Fruit fly (Drosophila melanogaster) whole organism, embryonic: ENCODE measurements around the gene CG14142.

ENCODE experiments used
- Bdp1 ChIP-seq: fragments of 200-800 bp; sonication (Bioruptor generic); optimal IDR thresholded peaks from 3 replicates; lab custom pipeline; 2016; ENCODE audit warnings: missing biosample characterization, missing genetic modification characterization
- CG10267 ChIP-seq: fragments of 200-800 bp; sonication (Bioruptor generic); optimal IDR thresholded peaks from 2 replicates; lab custom pipeline; 2018; ENCODE audit warnings: missing biosample characterization, mild to moderate bottlenecking, missing genetic modification characterization, moderate library complexity
- CG10274 ChIP-seq: fragments of 200-800 bp; sonication (Bioruptor generic); optimal IDR thresholded peaks from 3 replicates; lab custom pipeline; 2017; ENCODE audit warnings: missing biosample characterization, mild to moderate bottlenecking, missing genetic modification characterization
- CG10543 ChIP-seq: fragments of 200-800 bp; sonication (Bioruptor generic); optimal IDR thresholded peaks from 3 replicates; lab custom pipeline; 2017; ENCODE audit warnings: missing biosample characterization, mild to moderate bottlenecking, missing genetic modification characterization, moderate library complexity
- CG11247 ChIP-seq: fragments of 200-800 bp; sonication (Bioruptor generic); IDR thresholded peaks from 2 replicates; pipeline ENCODE4 v1.3.6; 2022; ENCODE audit warnings: missing biosample characterization, missing genetic modification characterization
- CG12299 ChIP-seq: fragments of 200-800 bp; sonication (Bioruptor generic); optimal IDR thresholded peaks from 2 replicates; lab custom pipeline; 2018; ENCODE audit warnings: missing biosample characterization, mild to moderate bottlenecking, missing genetic modification characterization
- CG12769 ChIP-seq: fragments of 200-800 bp; sonication (Bioruptor generic); optimal IDR thresholded peaks from 2 replicates; lab custom pipeline; 2019; ENCODE audit warnings: missing biosample characterization, mild to moderate bottlenecking, missing genetic modification characterization, moderate library complexity
- CG1529 ChIP-seq: fragments of 200-800 bp; sonication (Bioruptor generic); optimal IDR thresholded peaks from 3 replicates; lab custom pipeline; 2018; ENCODE audit warnings: missing biosample characterization, missing genetic modification characterization
- CG2199 ChIP-seq: fragments of 200-800 bp; sonication (Bioruptor generic); IDR thresholded peaks from 3 replicates; pipeline ENCODE4 v1.3.6; 2022; ENCODE audit warnings: missing biosample characterization, missing genetic modification characterization
- CG2678 ChIP-seq: fragments of 200-800 bp; sonication (Bioruptor generic); optimal IDR thresholded peaks from 3 replicates; lab custom pipeline; 2019; ENCODE audit warnings: missing biosample characterization, mild to moderate bottlenecking, missing genetic modification characterization, moderate library complexity
- CG30431 ChIP-seq: fragments of 200-800 bp; sonication (Bioruptor generic); optimal IDR thresholded peaks from 2 replicates; lab custom pipeline; 2017; ENCODE audit warnings: missing biosample characterization, missing genetic modification characterization
- CG34376 ChIP-seq: fragments of 200-800 bp; sonication (Bioruptor generic); optimal IDR thresholded peaks from 2 replicates; lab custom pipeline; 2018; ENCODE audit warnings: missing biosample characterization, mild to moderate bottlenecking, missing genetic modification characterization
- CG4360 ChIP-seq: fragments of 200-800 bp; sonication (Bioruptor generic); IDR thresholded peaks from 2 replicates; pipeline ENCODE4 v1.3.6; 2022; ENCODE audit warnings: missing biosample characterization, missing genetic modification characterization
- CG5180 ChIP-seq: fragments of 200-800 bp; sonication (Bioruptor generic); optimal IDR thresholded peaks from 3 replicates; lab custom pipeline; 2017; ENCODE audit warnings: missing biosample characterization, missing genetic modification characterization, mild to moderate bottlenecking, moderate library complexity, missing genetic modification reagents
- CG6175 ChIP-seq: fragments of 200-800 bp; sonication (Bioruptor generic); IDR thresholded peaks from 3 replicates; pipeline ENCODE4 v1.3.6; 2022; ENCODE audit warnings: missing biosample characterization, missing genetic modification characterization
- CG7786 ChIP-seq: fragments of 200-800 bp; sonication (Bioruptor generic); optimal IDR thresholded peaks from 2 replicates; lab custom pipeline; 2016; ENCODE audit warnings: missing biosample characterization, missing genetic modification characterization
- CG7839 ChIP-seq: fragments of 200-800 bp; sonication (Bioruptor generic); optimal IDR thresholded peaks from 3 replicates; lab custom pipeline; 2018; ENCODE audit warnings: missing biosample characterization, mild to moderate bottlenecking, missing genetic modification characterization, moderate library complexity
- CG8281 ChIP-seq: fragments of 200-800 bp; sonication (Bioruptor generic); optimal IDR thresholded peaks from 2 replicates; lab custom pipeline; 2018; ENCODE audit warnings: missing biosample characterization, mild to moderate bottlenecking, missing genetic modification characterization, moderate library complexity
- Dip2 ChIP-seq: fragments of 200-800 bp; sonication (Bioruptor generic); IDR thresholded peaks from 2 replicates; pipeline ENCODE4 v1.3.6; 2022; ENCODE audit warnings: missing biosample characterization, missing genetic modification characterization
- Fer1 ChIP-seq: fragments of 200-800 bp; sonication (Bioruptor generic); optimal IDR thresholded peaks from 2 replicates; lab custom pipeline; 2017; ENCODE audit warnings: missing biosample characterization, mild to moderate bottlenecking, missing genetic modification characterization
- H15 ChIP-seq: fragments of 200-800 bp; sonication (Bioruptor generic); IDR thresholded peaks from 3 replicates; pipeline ENCODE4 v1.3.6; 2022; ENCODE audit warnings: missing biosample characterization, missing genetic modification characterization
- Hr39 ChIP-seq: fragments of >200 bp; optimal IDR thresholded peaks from 2 replicates; lab custom pipeline; 2017
- Hr51 ChIP-seq, 2 experiments: fragments of 200-800 bp; sonication (Bioruptor generic); optimal IDR thresholded peaks; 2 replicates in 1 of 2; 3 replicates in 1 of 2; lab custom pipeline; 2016 to 2018; ENCODE audit warnings: missing biosample characterization in 2 of 2, missing genetic modification characterization in 2 of 2, mild to moderate bottlenecking in 1 of 2, moderate library complexity in 1 of 2
- MBD-R2 ChIP-seq: fragments of 200-800 bp; sonication (Bioruptor generic); IDR thresholded peaks from 2 replicates; pipeline ENCODE4 v1.3.6; 2022; ENCODE audit warnings: missing biosample characterization, missing genetic modification characterization
- PHDP ChIP-seq: fragments of 200-800 bp; sonication (Bioruptor generic); optimal IDR thresholded peaks from 3 replicates; lab custom pipeline; 2018; ENCODE audit warnings: missing biosample characterization, mild to moderate bottlenecking, missing genetic modification characterization, moderate library complexity
- aop ChIP-seq: fragments of 200-800 bp; sonication (Bioruptor generic); IDR thresholded peaks from 2 replicates; pipeline ENCODE4 v1.3.6; 2022; ENCODE audit warnings: missing biosample characterization, missing genetic modification characterization
- br ChIP-seq: fragments of >200 bp; optimal IDR thresholded peaks from 2 replicates; lab custom pipeline; 2017
- cas ChIP-seq: fragments of 200-800 bp; sonication (Bioruptor generic); IDR thresholded peaks from 2 replicates; pipeline ENCODE4 v1.3.6; 2022; ENCODE audit warnings: missing biosample characterization, missing genetic modification characterization
- cg ChIP-seq: fragments of 200-800 bp; sonication (Bioruptor generic); optimal IDR thresholded peaks from 3 replicates; lab custom pipeline; 2019; ENCODE audit warnings: missing biosample characterization, mild to moderate bottlenecking, missing genetic modification characterization, moderate library complexity
- crol ChIP-seq: fragments of 200-800 bp; sonication (Bioruptor generic); IDR thresholded peaks from 2 replicates; pipeline ENCODE4 v1.3.6; 2022; ENCODE audit warnings: missing biosample characterization, missing genetic modification characterization
- fd64A ChIP-seq: fragments of 200-800 bp; sonication (Bioruptor generic); optimal IDR thresholded peaks from 3 replicates; lab custom pipeline; 2018; ENCODE audit warnings: missing biosample characterization, mild to moderate bottlenecking, missing genetic modification characterization
- insv ChIP-seq, 2 experiments: fragments of 200-800 bp; sonication (Bioruptor generic); optimal IDR thresholded peaks; 3 replicates each; lab custom pipeline; 2016 to 2018; ENCODE audit warnings: missing biosample characterization in 2 of 2, missing genetic modification characterization in 2 of 2
- kah ChIP-seq: fragments of 200-800 bp; sonication (Bioruptor generic); optimal IDR thresholded peaks from 2 replicates; lab custom pipeline; 2018; ENCODE audit warnings: missing biosample characterization, mild to moderate bottlenecking, missing genetic modification characterization
- lab ChIP-seq: fragments of 200-800 bp; sonication (Bioruptor generic); optimal IDR thresholded peaks from 3 replicates; lab custom pipeline; 2017; ENCODE audit warnings: missing biosample characterization, missing genetic modification characterization, mild to moderate bottlenecking, moderate library complexity, missing genetic modification reagents
- lov ChIP-seq, 2 experiments: fragments of 200-800 bp in 1 of 2; fragments of >200 bp in 1 of 2; sonication (Bioruptor generic) in 1 of 2; IDR thresholded peaks in 1 of 2; optimal IDR thresholded peaks in 1 of 2; 2 replicates in 1 of 2; 3 replicates in 1 of 2; pipeline versions ENCODE4 v1.3.6 to Lab custom; 2017 to 2022; ENCODE audit warnings: missing biosample characterization in 1 of 2, missing genetic modification characterization in 1 of 2
- nau ChIP-seq: fragments of 200-800 bp; sonication (Bioruptor generic); optimal IDR thresholded peaks from 3 replicates; lab custom pipeline; 2017; ENCODE audit warnings: missing biosample characterization, mild to moderate bottlenecking, missing genetic modification characterization, missing genetic modification reagents
- otp ChIP-seq: fragments of 200-800 bp; sonication (Bioruptor generic); IDR thresholded peaks from 3 replicates; pipeline ENCODE4, ENCODE4 v1.3.6; 2022; ENCODE audit warnings: missing biosample characterization, missing genetic modification characterization
- sd ChIP-seq: fragments of 200-800 bp; sonication (Bioruptor generic); optimal IDR thresholded peaks from 3 replicates; lab custom pipeline; 2018; ENCODE audit warnings: missing biosample characterization, mild to moderate bottlenecking, missing genetic modification characterization, moderate library complexity
- sim ChIP-seq: fragments of 200-800 bp; sonication (Bioruptor generic); IDR thresholded peaks from 2 replicates; pipeline ENCODE4 v1.3.6; 2022; ENCODE audit warnings: missing biosample characterization, missing genetic modification characterization
- slbo ChIP-seq: fragments of 200-800 bp; sonication (Bioruptor generic); IDR thresholded peaks from 2 replicates; pipeline ENCODE4 v1.3.6; 2022; ENCODE audit warnings: missing biosample characterization, missing genetic modification characterization
- sr ChIP-seq: fragments of 200-800 bp; sonication (Bioruptor generic); IDR thresholded peaks from 3 replicates; pipeline ENCODE4 v1.3.6; 2022; ENCODE audit warnings: missing biosample characterization, missing genetic modification characterization
- stc ChIP-seq: fragments of 200-800 bp; sonication (Bioruptor generic); IDR thresholded peaks from 2 replicates; pipeline ENCODE4 v1.3.6; 2022; ENCODE audit warnings: missing biosample characterization, missing genetic modification characterization
- tll ChIP-seq, 2 experiments: fragments of 200-800 bp in 1 of 2; fragments of >200 bp in 1 of 2; sonication (Bioruptor generic) in 1 of 2; optimal IDR thresholded peaks; 2 replicates each; lab custom pipeline; 2017 to 2019; ENCODE audit warnings: missing biosample characterization in 2 of 2, missing genetic modification characterization in 2 of 2, mild to moderate bottlenecking in 1 of 2, moderate library complexity in 1 of 2
- trem ChIP-seq: fragments of 200-800 bp; optimal IDR thresholded peaks from 3 replicates; lab custom pipeline; 2019; ENCODE audit warnings: missing biosample characterization, mild to moderate bottlenecking, missing genetic modification characterization, moderate library complexity
- twi ChIP-seq: fragments of 200-800 bp; optimal IDR thresholded peaks from 2 replicates; lab custom pipeline; 2019; ENCODE audit warnings: missing biosample characterization, mild to moderate bottlenecking, missing genetic modification characterization, moderate library complexity
- unc-4 ChIP-seq: fragments of 200-800 bp; sonication (Bioruptor generic); IDR thresholded peaks from 2 replicates; pipeline ENCODE4 v1.3.6; 2022; ENCODE audit warnings: missing biosample characterization, missing genetic modification characterization; ENCODE audit not compliant: partially characterized antibody
- wek ChIP-seq: fragments of 200-800 bp; sonication (Bioruptor generic); optimal IDR thresholded peaks from 3 replicates; lab custom pipeline; 2018; ENCODE audit warnings: missing biosample characterization, mild to moderate bottlenecking, missing genetic modification characterization, moderate library complexity
- zf30C ChIP-seq: fragments of 200-800 bp; sonication (Bioruptor generic); optimal IDR thresholded peaks from 3 replicates; lab custom pipeline; 2018; ENCODE audit warnings: missing biosample characterization, mild to moderate bottlenecking, missing genetic modification characterization
- zfh1 ChIP-seq: fragments of 200-800 bp; sonication (Bioruptor generic); IDR thresholded peaks from 3 replicates; pipeline ENCODE4 v1.3.6; 2022; ENCODE audit warnings: missing biosample characterization, missing genetic modification characterization

The CG14142 gene

DNA sequence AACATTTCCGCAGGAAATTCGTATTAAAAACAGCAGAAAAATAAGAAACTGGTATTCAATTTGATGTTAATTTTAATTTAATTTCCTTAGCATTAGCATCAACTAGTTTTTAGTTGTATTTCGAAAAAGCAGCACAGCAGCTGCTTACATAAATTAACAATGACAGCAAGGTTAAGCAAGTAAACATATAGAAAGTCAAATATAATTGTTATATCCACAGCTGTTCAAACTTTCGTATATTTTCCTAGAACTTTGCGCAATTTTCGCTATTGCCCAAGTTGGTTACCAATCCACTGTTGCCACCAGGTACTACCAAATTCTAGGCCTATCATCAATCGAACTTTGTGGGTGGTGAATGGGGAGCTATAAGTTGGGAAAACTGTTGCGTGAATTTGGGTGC, 16.7 kb downstream of the CG14142 start (continued):
- no peak for TF ChIP-seq CG8281 (tag; lab: Kevin White, UChicago)
- no peak for TF ChIP-seq CG12299 (tag; lab: Kevin White, UChicago)
- no peak for TF ChIP-seq Dip2 (GFP tag; lab: Robert Waterston, UW)
- TF ChIP-seq CG12769 (tag; lab: Kevin White, UChicago): peak; percentile 26
- peak; percentile 31 for TF ChIP-seq Fer1 (GFP tag; lab: Kevin White, UChicago)
- TF ChIP-seq CG7786: no peak
- no peak for TF ChIP-seq CG10267 (tag; lab: Kevin White, UChicago)
- TF ChIP-seq sd (tag; lab: Kevin White, UChicago): no peak
- TF ChIP-seq stc (GFP tag; lab: Robert Waterston, UW): no peak
- no peak for TF ChIP-seq trem (tag; lab: Kevin White, UChicago)
- TF ChIP-seq H15 (GFP tag; lab: Robert Waterston, UW): no peak
- no peak for TF ChIP-seq CG10543
- no peak for TF ChIP-seq zf30C (GFP tag; lab: Kevin White, UChicago)
- TF ChIP-seq cg (GFP tag; lab: Kevin White, UChicago): no peak
- peak; percentile 24 for TF ChIP-seq PHDP (tag; lab: Kevin White, UChicago)
- peak; percentile 56 for TF ChIP-seq lab (GFP tag; lab: Kevin White, UChicago)
- TF ChIP-seq CG11247 (GFP tag; lab: Robert Waterston, UW): 0 out of 2 replicates have a peak, but pooled peaks have one; percentile 7
- no peak for TF ChIP-seq Hr51 (GFP tag; optimal IDR thresholded peaks at IDR 0.05; lab: Kevin White, UChicago)
- no peak for TF ChIP-seq br
- TF ChIP-seq CG7839 (tag; lab: Kevin White, UChicago): no peak
- TF ChIP-seq CG34376: no peak
- no peak for TF ChIP-seq CG30431 (GFP tag; lab: Kevin White, UChicago)
- TF ChIP-seq Bdp1 (GFP tag; lab: Kevin White, UChicago): no peak
- TF ChIP-seq, all 482 proteins: peak for 19

DNA sequence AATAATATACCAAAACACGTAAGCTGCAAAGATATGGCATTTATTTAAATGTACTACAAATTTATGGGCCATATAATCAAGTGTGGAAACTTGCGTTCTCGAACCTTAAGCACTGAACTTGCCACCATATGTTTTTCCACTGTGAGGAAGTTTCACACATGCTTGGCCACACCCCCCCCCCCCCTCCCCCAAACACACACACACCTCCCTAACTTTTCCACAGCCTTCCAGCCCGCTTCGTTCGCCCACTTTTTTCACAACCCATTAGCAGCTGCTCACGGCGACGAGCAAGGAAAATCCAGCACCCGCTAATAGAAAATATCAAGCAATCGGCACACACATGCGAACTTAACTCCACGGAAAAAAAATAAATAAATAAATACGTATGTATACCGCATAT, 22.0 kb downstream of the CG14142 start:
- 0 out of 2 replicates have a peak, but pooled peaks have one; percentile 5 for TF ChIP-seq aop
- no peak for TF ChIP-seq MBD-R2 (GFP tag; lab: Robert Waterston, UW)
- TF ChIP-seq insv (GFP tag; optimal IDR thresholded peaks at IDR 0.05; lab: Kevin White, UChicago): no peak
- 0 out of 3 replicates have a peak, but pooled peaks have one; percentile 16 for TF ChIP-seq sr (GFP tag; lab: Robert Waterston, UW)
- TF ChIP-seq CG1529 (GFP tag; lab: Kevin White, UChicago): no peak
- peak; percentile 10 for TF ChIP-seq CG12769 (tag; lab: Kevin White, UChicago)
- no peak for TF ChIP-seq cas (GFP tag; lab: Robert Waterston, UW)
- 0 out of 3 replicates have a peak, but pooled peaks have one; percentile 15 for TF ChIP-seq CG2199 (GFP tag; lab: Robert Waterston, UW)
- TF ChIP-seq twi (tag; lab: Kevin White, UChicago): peak; percentile 62
- TF ChIP-seq CG4360: no peak
- TF ChIP-seq lab (GFP tag; lab: Kevin White, UChicago): peak; percentile 11
- 0 out of 3 replicates have a peak, but pooled peaks have one; percentile 6 for TF ChIP-seq otp (GFP tag; lab: Robert Waterston, UW)
- TF ChIP-seq kah: no peak
- TF ChIP-seq CG10543: peak; percentile 10
- TF ChIP-seq CG5180: peak; percentile 19
- TF ChIP-seq fd64A: no peak
- TF ChIP-seq wek: no peak
- TF ChIP-seq crol (GFP tag; lab: Robert Waterston, UW): peak; percentile 83
- TF ChIP-seq Hr39: peak; percentile 69
- peak in 1 of 2 experiments; percentile 0 for TF ChIP-seq tll (GFP tag; optimal IDR thresholded peaks at IDR 0.05; lab: Kevin White, UChicago)
- 0 out of 3 replicates have a peak, but pooled peaks have one; percentile 33 for TF ChIP-seq zfh1
- TF ChIP-seq nau (GFP tag; lab: Kevin White, UChicago): no peak
- no peak for TF ChIP-seq unc-4
- peak; percentile 16; the same call in 1 of the 2 replicates for TF ChIP-seq slbo (GFP tag; lab: Robert Waterston, UW)
- no peak for TF ChIP-seq lov (optimal IDR thresholded peaks at IDR 0.05; lab: Kevin White, UChicago)
- TF ChIP-seq lov (GFP tag; IDR thresholded peaks at IDR 0.05; lab: Robert Waterston, UW): no peak
- TF ChIP-seq sim (GFP tag; lab: Robert Waterston, UW): no peak
- no peak for TF ChIP-seq CG10274 (GFP tag; lab: Kevin White, UChicago)
- TF ChIP-seq CG2678: no peak
- TF ChIP-seq CG6175 (GFP tag; lab: Robert Waterston, UW): no peak
